Worm (Caenorhabditis elegans) whole organism, L1 larva: Measurements from ENCODE around the gene sec-61.G.

Source experiments
- C04F5.9 ChIP-seq: sonication (generic microtip); optimal IDR thresholded peaks from 2 replicates; lab custom pipeline; 2016; ENCODE audit warnings: missing genetic modification characterization, missing compliant biosample characterization
- C16A3.4 ChIP-seq: fragments of 150-350 bp; optimal IDR thresholded peaks from 2 replicates; lab custom pipeline; 2014; ENCODE audit warnings: missing biosample characterization, missing genetic modification characterization
- C34B4.2 ChIP-seq: sonication (generic microtip); optimal IDR thresholded peaks from 2 replicates; lab custom pipeline; 2017; ENCODE audit warnings: mild to moderate bottlenecking, missing genetic modification characterization, missing compliant biosample characterization
- F16B12.6 ChIP-seq: fragments of 150-350 bp; optimal IDR thresholded peaks from 2 replicates; lab custom pipeline; 2014; ENCODE audit warnings: missing biosample characterization, missing genetic modification characterization
- aha-1 ChIP-seq: fragments of 150-350 bp; optimal IDR thresholded peaks from 2 replicates; lab custom pipeline; 2014; ENCODE audit warnings: missing biosample characterization, missing genetic modification characterization
- alr-1 ChIP-seq: fragments of 200-800 bp; sonication (Bioruptor generic); optimal IDR thresholded peaks from 2 replicates; lab custom pipeline; 2018; ENCODE audit warnings: borderline replicate concordance, mild to moderate bottlenecking, missing genetic modification characterization, missing compliant biosample characterization
- ama-1 ChIP-seq: fragments of 150-350 bp; optimal IDR thresholded peaks from 2 replicates; lab custom pipeline; 2014
- blmp-1 ChIP-seq: fragments of 150-350 bp; optimal IDR thresholded peaks from 2 replicates; lab custom pipeline; 2014; ENCODE audit warnings: missing biosample characterization, missing genetic modification characterization
- ceh-63 ChIP-seq: fragments of 200-800 bp; sonication (Bioruptor generic); optimal IDR thresholded peaks from 2 replicates; lab custom pipeline; 2018; ENCODE audit warnings: mild to moderate bottlenecking, missing genetic modification characterization, missing compliant biosample characterization
- ceh-8 ChIP-seq: fragments of 200-800 bp; sonication (Bioruptor generic); optimal IDR thresholded peaks from 2 replicates; lab custom pipeline; 2018; ENCODE audit warnings: mild to moderate bottlenecking, missing genetic modification characterization, moderate library complexity, missing compliant biosample characterization
- ceh-82 ChIP-seq, 3 experiments: fragments of 150-350 bp in 1 of 3; sonication (generic microtip) in 2 of 3; optimal IDR thresholded peaks; 2 replicates each; lab custom pipeline; 2014 to 2017; ENCODE audit warnings: missing biosample characterization in 3 of 3, missing genetic modification characterization in 3 of 3
- ces-1 ChIP-seq: fragments of 150-350 bp; optimal IDR thresholded peaks from 2 replicates; lab custom pipeline; 2014; ENCODE audit warnings: missing biosample characterization, missing genetic modification reagents, missing genetic modification characterization
- dsc-1 ChIP-seq: sonication (generic microtip); optimal IDR thresholded peaks from 2 replicates; lab custom pipeline; 2016; ENCODE audit warnings: mild to moderate bottlenecking, missing genetic modification characterization, missing compliant biosample characterization
- efl-1 ChIP-seq, 4 experiments: fragments of 150-350 bp; optimal IDR thresholded peaks in 3 of 4; peaks in 1 of 4; 1 replicate in 1 of 4; 2 replicates in 3 of 4; lab custom pipeline; 2014; ENCODE audit warnings: missing biosample characterization in 2 of 4, missing genetic modification characterization in 2 of 4, missing genetic modification reagents in 2 of 4
- egl-13 ChIP-seq: sonication (generic microtip); optimal IDR thresholded peaks from 2 replicates; lab custom pipeline; 2016; ENCODE audit warnings: missing genotype, missing genetic modification reagents, missing genetic modification characterization, missing compliant biosample characterization
- elt-2 ChIP-seq: sonication (generic microtip); optimal IDR thresholded peaks from 2 replicates; lab custom pipeline; 2016; ENCODE audit warnings: missing genetic modification characterization, mild to moderate bottlenecking, inconsistent platforms, missing compliant biosample characterization, missing genetic modification reagents
- ets-5 ChIP-seq: fragments of 200-800 bp; sonication (Bioruptor generic); IDR thresholded peaks from 2 replicates; pipeline ENCODE4 v1.3.6; 2022; ENCODE audit warnings: missing genetic modification characterization, missing compliant biosample characterization
- fkh-10 ChIP-seq: sonication (generic microtip); optimal IDR thresholded peaks from 2 replicates; lab custom pipeline; 2017; ENCODE audit warnings: missing biosample characterization, missing genetic modification reagents, missing genetic modification characterization
- fkh-4 ChIP-seq: sonication (generic microtip); optimal IDR thresholded peaks from 2 replicates; lab custom pipeline; 2016; ENCODE audit warnings: missing compliant biosample characterization, missing genetic modification characterization, borderline replicate concordance
- fkh-8 ChIP-seq: sonication (generic microtip); optimal IDR thresholded peaks from 2 replicates; lab custom pipeline; 2016; ENCODE audit warnings: mild to moderate bottlenecking, missing genetic modification characterization, missing compliant biosample characterization
- fos-1 ChIP-seq: fragments of 150-350 bp; optimal IDR thresholded peaks from 2 replicates; lab custom pipeline; 2014; ENCODE audit warnings: missing biosample characterization, missing genetic modification characterization
- irx-1 ChIP-seq: sonication (generic microtip); optimal IDR thresholded peaks from 2 replicates; lab custom pipeline; 2016; ENCODE audit warnings: missing genetic modification characterization, missing compliant biosample characterization
- isw-1 ChIP-seq: fragments of 200-800 bp; sonication (Bioruptor generic); IDR thresholded peaks from 2 replicates; pipeline ENCODE4 v1.3.6; 2022; ENCODE audit warnings: missing genetic modification characterization, missing compliant biosample characterization
- lin-13 ChIP-seq: fragments of 150-350 bp; optimal IDR thresholded peaks from 2 replicates; lab custom pipeline; 2014; ENCODE audit warnings: missing biosample characterization, missing genetic modification reagents, missing genetic modification characterization
- lin-35 ChIP-seq, 2 experiments: fragments of 150-350 bp; optimal IDR thresholded peaks; 2 replicates each; lab custom pipeline; 2014; ENCODE audit warnings: missing biosample characterization in 2 of 2, missing genetic modification characterization in 2 of 2, missing genetic modification reagents in 2 of 2
- lir-3 ChIP-seq: sonication (generic microtip); optimal IDR thresholded peaks from 2 replicates; lab custom pipeline; 2016; ENCODE audit warnings: mild to moderate bottlenecking, missing genetic modification characterization, moderate library complexity, missing compliant biosample characterization; ENCODE audit not compliant: poor library complexity
- lsy-2 ChIP-seq, 2 experiments: fragments of 150-350 bp; optimal IDR thresholded peaks; 2 replicates each; lab custom pipeline; 2014; ENCODE audit warnings: missing biosample characterization in 2 of 2, missing genetic modification characterization in 2 of 2
- mep-1 ChIP-seq: fragments of 150-350 bp; optimal IDR thresholded peaks from 2 replicates; lab custom pipeline; 2014; ENCODE audit warnings: missing biosample characterization, missing genetic modification characterization
- nhr-19 ChIP-seq: fragments of 200-800 bp; sonication (Bioruptor generic); conservative IDR thresholded peaks from 2 replicates; pipeline ENCODE4 v1.3.6; 2022; ENCODE audit warnings: missing genetic modification characterization, missing compliant biosample characterization
- nhr-20 ChIP-seq: sonication (generic microtip); optimal IDR thresholded peaks from 2 replicates; lab custom pipeline; 2016; ENCODE audit warnings: mild to moderate bottlenecking, missing genetic modification characterization, missing compliant biosample characterization
- nhr-237 ChIP-seq: fragments of 150-350 bp; optimal IDR thresholded peaks from 2 replicates; lab custom pipeline; 2014; ENCODE audit warnings: missing biosample characterization, missing genetic modification characterization
- nhr-28 ChIP-seq: fragments of 150-350 bp; optimal IDR thresholded peaks from 2 replicates; lab custom pipeline; 2014; ENCODE audit warnings: missing biosample characterization, missing genetic modification characterization
- nhr-47 ChIP-seq: sonication (generic microtip); optimal IDR thresholded peaks from 2 replicates; lab custom pipeline; 2016; ENCODE audit warnings: mild to moderate bottlenecking, missing genetic modification characterization, moderate library complexity, missing compliant biosample characterization
- nhr-84 ChIP-seq: sonication (generic microtip); optimal IDR thresholded peaks from 2 replicates; lab custom pipeline; 2017; ENCODE audit warnings: missing biosample characterization, missing genetic modification characterization
- nhr-90 ChIP-seq: sonication (generic microtip); optimal IDR thresholded peaks from 2 replicates; lab custom pipeline; 2016; ENCODE audit warnings: mild to moderate bottlenecking, missing genetic modification characterization, missing compliant biosample characterization; ENCODE audit not compliant: poor library complexity
- pax-3 ChIP-seq: fragments of 200-800 bp; sonication (Bioruptor generic); optimal IDR thresholded peaks from 2 replicates; lab custom pipeline; 2018; ENCODE audit warnings: mild to moderate bottlenecking, missing genetic modification characterization, moderate library complexity, missing compliant biosample characterization
- skn-1 ChIP-seq: fragments of 150-350 bp; optimal IDR thresholded peaks from 2 replicates; lab custom pipeline; 2014; ENCODE audit warnings: missing biosample characterization, missing genetic modification characterization
- snpc-4 ChIP-seq: fragments of 150-350 bp; optimal IDR thresholded peaks from 2 replicates; lab custom pipeline; 2014; ENCODE audit warnings: missing biosample characterization, missing genetic modification characterization
- snu-23 ChIP-seq: sonication (generic microtip); optimal IDR thresholded peaks from 2 replicates; lab custom pipeline; 2016; ENCODE audit warnings: missing genetic modification characterization, missing compliant biosample characterization
- sox-4 ChIP-seq: sonication (generic microtip); optimal IDR thresholded peaks from 2 replicates; lab custom pipeline; 2016; ENCODE audit warnings: missing genetic modification characterization, missing compliant biosample characterization
- sup-37 ChIP-seq: fragments of 200-800 bp; sonication (Bioruptor generic); optimal IDR thresholded peaks from 2 replicates; lab custom pipeline; 2018; ENCODE audit warnings: mild to moderate bottlenecking, missing genetic modification characterization, missing compliant biosample characterization
- swsn-7 ChIP-seq: sonication (generic microtip); optimal IDR thresholded peaks from 2 replicates; lab custom pipeline; 2016; ENCODE audit warnings: missing genetic modification characterization, missing compliant biosample characterization
- tlp-1 ChIP-seq: fragments of 150-350 bp; optimal IDR thresholded peaks from 2 replicates; lab custom pipeline; 2014; ENCODE audit warnings: missing biosample characterization, missing genetic modification characterization
- unc-130 ChIP-seq: fragments of 150-350 bp; optimal IDR thresholded peaks from 2 replicates; lab custom pipeline; 2017; ENCODE audit warnings: missing biosample characterization, missing genetic modification characterization, inconsistent platforms
- unc-30 ChIP-seq: sonication (generic microtip); optimal IDR thresholded peaks from 2 replicates; lab custom pipeline; 2017; ENCODE audit warnings: missing biosample characterization, missing genetic modification characterization
- unc-86 ChIP-seq: sonication (generic microtip); optimal IDR thresholded peaks from 2 replicates; lab custom pipeline; 2016; ENCODE audit warnings: missing genetic modification characterization, missing compliant biosample characterization
- vab-15 ChIP-seq: sonication (generic microtip); optimal IDR thresholded peaks from 2 replicates; lab custom pipeline; 2017; ENCODE audit warnings: missing genotype, mild to moderate bottlenecking, missing genetic modification characterization, missing compliant biosample characterization
- zag-1 ChIP-seq: fragments of 150-350 bp; optimal IDR thresholded peaks from 2 replicates; lab custom pipeline; 2014; ENCODE audit warnings: missing biosample characterization, missing genetic modification characterization
- zip-4 ChIP-seq: fragments of 200-800 bp; sonication (Bioruptor generic); optimal IDR thresholded peaks from 2 replicates; lab custom pipeline; 2018; ENCODE audit warnings: mild to moderate bottlenecking, missing genetic modification characterization, moderate library complexity, missing compliant biosample characterization
- ztf-4 ChIP-seq: fragments of 150-350 bp; optimal IDR thresholded peaks from 2 replicates; lab custom pipeline; 2014; ENCODE audit warnings: missing biosample characterization, missing genetic modification characterization

Gene sec-61.G

DNA sequence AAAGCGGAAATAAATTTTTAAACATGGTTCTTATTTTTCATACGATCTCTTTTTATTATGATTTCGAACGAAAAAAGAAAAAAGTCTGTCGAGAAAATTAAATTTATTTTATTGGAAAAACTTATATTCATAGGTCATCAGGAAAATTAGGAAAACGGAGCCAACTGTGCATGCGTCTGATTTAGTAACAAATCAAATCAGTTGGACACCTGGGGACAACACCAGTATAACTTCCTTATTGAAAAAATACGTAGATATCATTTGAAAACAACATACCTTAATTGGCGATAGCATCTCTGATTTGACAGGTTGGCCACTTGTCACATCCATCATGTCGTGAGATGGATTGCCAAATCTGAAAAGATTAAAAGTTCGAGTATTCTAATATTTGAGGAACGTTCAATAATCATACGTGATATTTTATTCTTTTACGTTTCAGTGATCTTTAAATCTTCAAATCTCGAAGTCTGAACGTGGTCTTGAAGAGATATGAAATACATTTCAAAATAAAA lies 36.4 kb downstream of the sec-61.G start (continued):
- TF ChIP-seq sox-4 (tag; lab: Kevin White, UChicago) (no peak), nhr-47 (no peak), C16A3.4 (tag; lab: Kevin White, UChicago) (no peak), efl-1 (optimal IDR thresholded peaks at IDR 0.05; lab: Kevin White, UChicago) (no peak), efl-1 (GFP tag; optimal IDR thresholded peaks at IDR 0.05 in 1 of 2; lab: Kevin White, UChicago) (peak in 1 of 2 experiments; percentile 12), C34B4.2 (tag; lab: Kevin White, UChicago) (no peak), unc-130 (no peak), ceh-8 (GFP tag; lab: Kevin White, UChicago) (no peak), sup-37 (GFP tag; lab: Kevin White, UChicago) (no peak)
- TF ChIP-seq, all 84 proteins: peak for 9

DNA sequence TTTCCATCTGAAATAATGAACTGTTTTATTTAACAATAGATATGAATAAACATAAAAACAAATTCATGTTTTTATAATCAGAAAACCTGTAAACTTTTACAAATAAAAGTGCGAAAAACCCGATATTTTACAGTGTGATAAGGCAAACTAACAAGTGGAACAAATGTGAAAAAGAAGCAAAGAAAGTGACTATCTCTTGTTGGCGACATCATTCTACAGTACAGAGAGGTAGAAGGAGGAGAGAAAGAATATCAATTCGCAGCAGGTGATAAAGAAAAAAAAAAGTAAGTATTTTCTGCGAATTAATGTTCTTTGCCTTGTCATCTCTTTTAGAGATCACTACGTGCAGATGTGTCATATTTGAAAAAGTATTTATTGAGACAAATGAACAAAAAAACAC lies 37.2 kb downstream of the sec-61.G start:
- TF ChIP-seq efl-1 (optimal IDR thresholded peaks at IDR 0.05; lab: Kevin White, UChicago) = no peak
- TF ChIP-seq efl-1 (GFP tag; optimal IDR thresholded peaks at IDR 0.05 in 1 of 2; lab: Kevin White, UChicago) = no peak
- TF ChIP-seq ces-1 (GFP tag; lab: Kevin White, UChicago) = no peak
- no peak for TF ChIP-seq ama-1 (lab: Kevin White, UChicago)
- TF ChIP-seq unc-30 (tag; lab: Kevin White, UChicago) = no peak
- no peak for TF ChIP-seq C34B4.2 (tag; lab: Kevin White, UChicago)
- no peak for TF ChIP-seq lin-13 (GFP tag; lab: Kevin White, UChicago)
- no peak for TF ChIP-seq nhr-47
- TF ChIP-seq lsy-2 (tag; optimal IDR thresholded peaks at IDR 0.05; lab: Kevin White, UChicago) = peak in 1 of 2 experiments; percentile 21
- no peak for TF ChIP-seq unc-86 (tag; lab: Kevin White, UChicago)
- peak; percentile 4 for TF ChIP-seq nhr-20 (tag; lab: Kevin White, UChicago)
- TF ChIP-seq pax-3 (tag; lab: Kevin White, UChicago) = no peak
- no peak for TF ChIP-seq dsc-1 (tag; lab: Kevin White, UChicago)
- TF ChIP-seq fkh-8 = no peak
- TF ChIP-seq swsn-7 = no peak
- no peak for TF ChIP-seq nhr-84
- no peak for TF ChIP-seq mep-1
- TF ChIP-seq lir-3 = no peak
- no peak for TF ChIP-seq fkh-4 (tag; lab: Kevin White, UChicago)
- TF ChIP-seq elt-2 = peak; percentile 56
- TF ChIP-seq snpc-4 = no peak
- TF ChIP-seq nhr-28 (tag; lab: Kevin White, UChicago) = no peak
- TF ChIP-seq ets-5 = no peak
- no peak for TF ChIP-seq isw-1 (GFP tag; lab: Robert Waterston, UW)
- TF ChIP-seq ceh-63 (GFP tag; lab: Kevin White, UChicago) = no peak
- TF ChIP-seq snu-23 (GFP tag; lab: Kevin White, UChicago) = no peak
- TF ChIP-seq nhr-237 = no peak
- TF ChIP-seq fos-1 (tag; lab: Kevin White, UChicago) = no peak
- TF ChIP-seq skn-1 (tag; lab: Kevin White, UChicago) = no peak
- TF ChIP-seq fkh-10 = no peak
- TF ChIP-seq ceh-82 (tag; optimal IDR thresholded peaks at IDR 0.05; lab: Kevin White, UChicago) = no peak
- no peak for TF ChIP-seq egl-13 (tag; lab: Kevin White, UChicago)
- no peak for TF ChIP-seq alr-1 (tag; lab: Kevin White, UChicago)
- no peak for TF ChIP-seq zip-4 (GFP tag; lab: Kevin White, UChicago)
- no peak for TF ChIP-seq nhr-90 (tag; lab: Kevin White, UChicago)
- TF ChIP-seq lin-35 (GFP tag; optimal IDR thresholded peaks at IDR 0.05; lab: Kevin White, UChicago) = no peak
- TF ChIP-seq irx-1 (tag; lab: Kevin White, UChicago) = no peak
- TF ChIP-seq ztf-4 (tag; lab: Kevin White, UChicago) = no peak
- TF ChIP-seq ceh-8 (GFP tag; lab: Kevin White, UChicago) = no peak
- TF ChIP-seq nhr-19 (GFP tag; lab: Robert Waterston, UW) = 0 out of 2 replicates have a peak, but pooled peaks have one; percentile 2
- TF ChIP-seq blmp-1 (tag; lab: Kevin White, UChicago) = peak; percentile 71
- TF ChIP-seq vab-15 (tag; lab: Kevin White, UChicago) = no peak
- TF ChIP-seq aha-1 (tag; lab: Kevin White, UChicago) = no peak
- no peak for TF ChIP-seq C16A3.4 (tag; lab: Kevin White, UChicago)
- TF ChIP-seq zag-1 (tag; lab: Kevin White, UChicago) = no peak
- TF ChIP-seq tlp-1 = no peak
- TF ChIP-seq C04F5.9 (tag; lab: Kevin White, UChicago) = no peak
- TF ChIP-seq F16B12.6 = no peak
